Worm (Caenorhabditis elegans) whole organism, L1 larva: ENCODE results near the gene fbxa-152.

Experiments
- C04F5.9 ChIP-seq: sonication (generic microtip); optimal IDR thresholded peaks from 2 replicates; lab custom pipeline; 2016; ENCODE audit warnings: missing genetic modification characterization, missing compliant biosample characterization
- Y116A8C.19 ChIP-seq: sonication (generic microtip); optimal IDR thresholded peaks from 2 replicates; lab custom pipeline; 2016; ENCODE audit warnings: missing compliant biosample characterization, missing genetic modification characterization, borderline replicate concordance
- aly-2 ChIP-seq: fragments of 150-350 bp; optimal IDR thresholded peaks from 2 replicates; lab custom pipeline; 2014; ENCODE audit warnings: missing biosample characterization, missing genetic modification characterization
- ama-1 ChIP-seq: fragments of 150-350 bp; optimal IDR thresholded peaks from 2 replicates; lab custom pipeline; 2014
- ceh-63 ChIP-seq: fragments of 200-800 bp; sonication (Bioruptor generic); optimal IDR thresholded peaks from 2 replicates; lab custom pipeline; 2018; ENCODE audit warnings: mild to moderate bottlenecking, missing genetic modification characterization, missing compliant biosample characterization
- ceh-82 ChIP-seq, 3 experiments: fragments of 150-350 bp in 1 of 3; sonication (generic microtip) in 2 of 3; optimal IDR thresholded peaks; 2 replicates each; lab custom pipeline; 2014 to 2017; ENCODE audit warnings: missing biosample characterization in 3 of 3, missing genetic modification characterization in 3 of 3
- ceh-88 ChIP-seq: fragments of 200-800 bp; sonication (Bioruptor generic); IDR thresholded peaks from 2 replicates; pipeline ENCODE4 v1.3.6; 2022; ENCODE audit warnings: missing genetic modification characterization, missing compliant biosample characterization
- ceh-90 ChIP-seq: sonication (generic microtip); optimal IDR thresholded peaks from 2 replicates; lab custom pipeline; 2016; ENCODE audit warnings: missing genetic modification characterization, missing compliant biosample characterization
- ces-1 ChIP-seq: fragments of 150-350 bp; optimal IDR thresholded peaks from 2 replicates; lab custom pipeline; 2014; ENCODE audit warnings: missing biosample characterization, missing genetic modification reagents, missing genetic modification characterization
- elt-2 ChIP-seq: sonication (generic microtip); optimal IDR thresholded peaks from 2 replicates; lab custom pipeline; 2016; ENCODE audit warnings: missing genetic modification characterization, mild to moderate bottlenecking, inconsistent platforms, missing compliant biosample characterization, missing genetic modification reagents
- elt-3 ChIP-seq, 6 experiments: fragments of 150-350 bp in 1 of 6; sonication (generic microtip); optimal IDR thresholded peaks; 2 replicates each; lab custom pipeline; 2017 to 2018; ENCODE audit warnings: missing biosample characterization in 6 of 6, missing genetic modification characterization in 6 of 6, inconsistent platforms in 1 of 6
- ets-5 ChIP-seq: fragments of 200-800 bp; sonication (Bioruptor generic); IDR thresholded peaks from 2 replicates; pipeline ENCODE4 v1.3.6; 2022; ENCODE audit warnings: missing genetic modification characterization, missing compliant biosample characterization
- fkh-4 ChIP-seq: sonication (generic microtip); optimal IDR thresholded peaks from 2 replicates; lab custom pipeline; 2016; ENCODE audit warnings: missing compliant biosample characterization, missing genetic modification characterization, borderline replicate concordance
- fkh-8 ChIP-seq: sonication (generic microtip); optimal IDR thresholded peaks from 2 replicates; lab custom pipeline; 2016; ENCODE audit warnings: mild to moderate bottlenecking, missing genetic modification characterization, missing compliant biosample characterization
- grh-1 ChIP-seq: fragments of 200-800 bp; sonication (Bioruptor generic); IDR thresholded peaks from 2 replicates; pipeline ENCODE4 v1.3.6; 2022; ENCODE audit warnings: missing genetic modification reagents, missing genetic modification characterization, missing compliant biosample characterization
- hlh-17 ChIP-seq: fragments of 200-800 bp; sonication (Bioruptor generic); optimal IDR thresholded peaks from 2 replicates; lab custom pipeline; 2018; ENCODE audit warnings: missing genetic modification characterization, mild to moderate bottlenecking, missing compliant biosample characterization, moderate library complexity, borderline replicate concordance
- hlh-4 ChIP-seq: sonication (generic microtip); optimal IDR thresholded peaks from 2 replicates; lab custom pipeline; 2016; ENCODE audit warnings: mild to moderate bottlenecking, missing genetic modification characterization, missing compliant biosample characterization
- isw-1 ChIP-seq: fragments of 200-800 bp; sonication (Bioruptor generic); IDR thresholded peaks from 2 replicates; pipeline ENCODE4 v1.3.6; 2022; ENCODE audit warnings: missing genetic modification characterization, missing compliant biosample characterization
- jun-1 ChIP-seq: fragments of 150-350 bp; optimal IDR thresholded peaks from 2 replicates; lab custom pipeline; 2014; ENCODE audit warnings: missing biosample characterization, missing genetic modification reagents, missing genetic modification characterization
- lin-14 ChIP-seq: fragments of 200-800 bp; sonication (Bioruptor generic); optimal IDR thresholded peaks from 2 replicates; lab custom pipeline; 2018; ENCODE audit warnings: mild to moderate bottlenecking, missing genetic modification characterization, moderate library complexity, missing compliant biosample characterization
- mdl-1 ChIP-seq, 2 experiments: fragments of 150-350 bp; optimal IDR thresholded peaks; 2 replicates each; lab custom pipeline; 2014 to 2017; ENCODE audit warnings: missing biosample characterization in 2 of 2, missing genetic modification characterization in 2 of 2, inconsistent platforms in 1 of 2
- mep-1 ChIP-seq: fragments of 150-350 bp; optimal IDR thresholded peaks from 2 replicates; lab custom pipeline; 2014; ENCODE audit warnings: missing biosample characterization, missing genetic modification characterization
- nhr-11 ChIP-seq: fragments of 150-350 bp; optimal IDR thresholded peaks from 2 replicates; lab custom pipeline; 2014; ENCODE audit warnings: missing biosample characterization, missing genetic modification characterization
- nhr-12 ChIP-seq: sonication (generic microtip); optimal IDR thresholded peaks from 2 replicates; lab custom pipeline; 2017; ENCODE audit warnings: missing biosample characterization, missing genetic modification characterization
- nhr-19 ChIP-seq: fragments of 200-800 bp; sonication (Bioruptor generic); conservative IDR thresholded peaks from 2 replicates; pipeline ENCODE4 v1.3.6; 2022; ENCODE audit warnings: missing genetic modification characterization, missing compliant biosample characterization
- nhr-28 ChIP-seq: fragments of 150-350 bp; optimal IDR thresholded peaks from 2 replicates; lab custom pipeline; 2014; ENCODE audit warnings: missing biosample characterization, missing genetic modification characterization
- nhr-47 ChIP-seq: sonication (generic microtip); optimal IDR thresholded peaks from 2 replicates; lab custom pipeline; 2016; ENCODE audit warnings: mild to moderate bottlenecking, missing genetic modification characterization, moderate library complexity, missing compliant biosample characterization
- nhr-77 ChIP-seq: fragments of 150-350 bp; optimal IDR thresholded peaks from 2 replicates; lab custom pipeline; 2014; ENCODE audit warnings: missing biosample characterization, missing genetic modification characterization
- nhr-84 ChIP-seq: sonication (generic microtip); optimal IDR thresholded peaks from 2 replicates; lab custom pipeline; 2017; ENCODE audit warnings: missing biosample characterization, missing genetic modification characterization
- nhr-85 ChIP-seq: sonication (generic microtip); peaks from one replicate; lab custom pipeline; 2016; ENCODE audit warnings: missing genetic modification characterization, inconsistent platforms, missing compliant biosample characterization
- nhr-90 ChIP-seq: sonication (generic microtip); optimal IDR thresholded peaks from 2 replicates; lab custom pipeline; 2016; ENCODE audit warnings: mild to moderate bottlenecking, missing genetic modification characterization, missing compliant biosample characterization; ENCODE audit not compliant: poor library complexity
- pax-3 ChIP-seq: fragments of 200-800 bp; sonication (Bioruptor generic); optimal IDR thresholded peaks from 2 replicates; lab custom pipeline; 2018; ENCODE audit warnings: mild to moderate bottlenecking, missing genetic modification characterization, moderate library complexity, missing compliant biosample characterization
- pqm-1 ChIP-seq: sonication (generic microtip); optimal IDR thresholded peaks from 3 replicates; lab custom pipeline; 2017; ENCODE audit warnings: missing biosample characterization, missing genetic modification characterization
- rnt-1 ChIP-seq: sonication (generic microtip); optimal IDR thresholded peaks from 2 replicates; lab custom pipeline; 2016; ENCODE audit warnings: mild to moderate bottlenecking, missing genetic modification characterization, moderate library complexity, missing compliant biosample characterization
- skn-1 ChIP-seq: fragments of 150-350 bp; optimal IDR thresholded peaks from 2 replicates; lab custom pipeline; 2014; ENCODE audit warnings: missing biosample characterization, missing genetic modification characterization
- snpc-4 ChIP-seq: fragments of 150-350 bp; optimal IDR thresholded peaks from 2 replicates; lab custom pipeline; 2014; ENCODE audit warnings: missing biosample characterization, missing genetic modification characterization
- sox-4 ChIP-seq: sonication (generic microtip); optimal IDR thresholded peaks from 2 replicates; lab custom pipeline; 2016; ENCODE audit warnings: missing genetic modification characterization, missing compliant biosample characterization
- sptf-1 ChIP-seq: fragments of 150-350 bp; optimal IDR thresholded peaks from 2 replicates; lab custom pipeline; 2014; ENCODE audit warnings: missing biosample characterization, missing genetic modification characterization
- swsn-7 ChIP-seq: sonication (generic microtip); optimal IDR thresholded peaks from 2 replicates; lab custom pipeline; 2016; ENCODE audit warnings: missing genetic modification characterization, missing compliant biosample characterization
- tlp-1 ChIP-seq: fragments of 150-350 bp; optimal IDR thresholded peaks from 2 replicates; lab custom pipeline; 2014; ENCODE audit warnings: missing biosample characterization, missing genetic modification characterization
- unc-130 ChIP-seq: fragments of 150-350 bp; optimal IDR thresholded peaks from 2 replicates; lab custom pipeline; 2017; ENCODE audit warnings: missing biosample characterization, missing genetic modification characterization, inconsistent platforms
- unc-30 ChIP-seq: sonication (generic microtip); optimal IDR thresholded peaks from 2 replicates; lab custom pipeline; 2017; ENCODE audit warnings: missing biosample characterization, missing genetic modification characterization
- unc-62 ChIP-seq: fragments of 150-350 bp; optimal IDR thresholded peaks from 2 replicates; lab custom pipeline; 2014; ENCODE audit warnings: missing biosample characterization, missing genetic modification reagents, missing genetic modification characterization
- unc-86 ChIP-seq: sonication (generic microtip); optimal IDR thresholded peaks from 2 replicates; lab custom pipeline; 2016; ENCODE audit warnings: missing genetic modification characterization, missing compliant biosample characterization
- ztf-11 ChIP-seq, 2 experiments: sonication (generic microtip); optimal IDR thresholded peaks; 2 replicates each; lab custom pipeline; 2016 to 2017; ENCODE audit warnings: missing genetic modification characterization in 2 of 2, missing biosample characterization in 1 of 2, missing compliant biosample characterization in 1 of 2
- ztf-4 ChIP-seq: fragments of 150-350 bp; optimal IDR thresholded peaks from 2 replicates; lab custom pipeline; 2014; ENCODE audit warnings: missing biosample characterization, missing genetic modification characterization

fbxa-152 gene

ce11 chrV:15575305-15575704 is 26.8 kb downstream of the fbxa-152 start, which contains the start of gene mdt-28:
Gene mdt-28, minus strand, starts transcription at chrV:15575405.
- no peak for TF ChIP-seq unc-86 (tag; lab: Kevin White, UChicago)
- no peak for TF ChIP-seq Y116A8C.19
- no peak for TF ChIP-seq skn-1
- TF ChIP-seq hlh-17 (GFP tag; lab: Kevin White, UChicago): no peak
- TF ChIP-seq hlh-4 (tag; lab: Kevin White, UChicago): no peak
- TF ChIP-seq ets-5 (GFP tag; lab: Robert Waterston, UW): no peak
- TF ChIP-seq ztf-4 (tag; lab: Kevin White, UChicago): no peak
- TF ChIP-seq nhr-19 (GFP tag; lab: Robert Waterston, UW): no peak
- TF ChIP-seq jun-1 (tag; lab: Kevin White, UChicago): no peak
- TF ChIP-seq nhr-47 (tag; lab: Kevin White, UChicago): no peak
- TF ChIP-seq nhr-11: no peak
- TF ChIP-seq sptf-1: no peak
- no peak for TF ChIP-seq grh-1 (GFP tag; lab: Robert Waterston, UW)
- TF ChIP-seq nhr-77: no peak
- no peak for TF ChIP-seq swsn-7 (tag; lab: Kevin White, UChicago)
- TF ChIP-seq nhr-84 (tag; lab: Kevin White, UChicago): no peak
- no peak for TF ChIP-seq unc-130 (tag; lab: Kevin White, UChicago)
- TF ChIP-seq lin-14: no peak

ce11 chrV:15572613-15573012 is 29.5 kb downstream of the fbxa-152 start, which contains the start of gene fbxa-94:
Gene fbxa-94, plus strand, starts transcription at chrV:15572913.
- no peak for TF ChIP-seq ceh-63 (GFP tag; lab: Kevin White, UChicago)
- TF ChIP-seq tlp-1: no peak
- TF ChIP-seq nhr-90: no peak
- TF ChIP-seq ceh-88: no peak
- TF ChIP-seq unc-30 (tag; lab: Kevin White, UChicago): no peak
- no peak for TF ChIP-seq C04F5.9 (tag; lab: Kevin White, UChicago)
- TF ChIP-seq grh-1 (GFP tag; lab: Robert Waterston, UW): no peak
- no peak for TF ChIP-seq ceh-82 (tag; optimal IDR thresholded peaks at IDR 0.05; lab: Kevin White, UChicago)
- no peak for TF ChIP-seq ces-1 (GFP tag; lab: Kevin White, UChicago)
- TF ChIP-seq fkh-4 (tag; lab: Kevin White, UChicago): no peak
- no peak for TF ChIP-seq snpc-4
- no peak for TF ChIP-seq skn-1
- TF ChIP-seq unc-62 (GFP tag; lab: Kevin White, UChicago): no peak
- TF ChIP-seq nhr-28: no peak

ce11 chrV:15571006-15571526 is 31.1 kb downstream of the fbxa-152 start, which contains the start of gene fbxa-95:
Gene fbxa-95, plus strand, starts transcription at chrV:15571476.
- TF ChIP-seq grh-1 (GFP tag; lab: Robert Waterston, UW): no peak
- no peak for TF ChIP-seq ceh-88
- TF ChIP-seq swsn-7 (tag; lab: Kevin White, UChicago): no peak
- TF ChIP-seq mep-1: no peak
- no peak for TF ChIP-seq fkh-4 (tag; lab: Kevin White, UChicago)
- no peak for TF ChIP-seq nhr-12 (tag; lab: Kevin White, UChicago)
- no peak for TF ChIP-seq nhr-19 (GFP tag; lab: Robert Waterston, UW)
- TF ChIP-seq Y116A8C.19: no peak
- TF ChIP-seq pqm-1 (tag; lab: Kevin White, UChicago): no peak
- TF ChIP-seq tlp-1: no peak
- no peak for TF ChIP-seq nhr-85 (tag; lab: Kevin White, UChicago)
- TF ChIP-seq ama-1 (lab: Kevin White, UChicago): no peak
- no peak for TF ChIP-seq ceh-90 (tag; lab: Kevin White, UChicago)

ce11 chrV:15569702-15570430 is 32.3 kb downstream of the fbxa-152 start, which contains the start of gene lsm-5:
Gene lsm-5, plus strand, starts transcription at chrV:15570380.
- TF ChIP-seq mep-1: peak; percentile 50
- no peak for TF ChIP-seq ztf-11 (tag; optimal IDR thresholded peaks at IDR 0.05; lab: Kevin White, UChicago)
- no peak for TF ChIP-seq ceh-90 (tag; lab: Kevin White, UChicago)
- TF ChIP-seq pax-3 (tag; lab: Kevin White, UChicago): no peak
- peak; percentile 2 for TF ChIP-seq elt-2 (tag; lab: Kevin White, UChicago)
- TF ChIP-seq snpc-4: peak; percentile 56
- peak; percentile 50 for TF ChIP-seq unc-130 (tag; lab: Kevin White, UChicago)
- TF ChIP-seq elt-3 (tag; optimal IDR thresholded peaks at IDR 0.05; lab: Kevin White, UChicago): peak in 1 of 6 experiments; percentile 58
- TF ChIP-seq Y116A8C.19: no peak
- peak; percentile 93 for TF ChIP-seq aly-2 (tag; lab: Kevin White, UChicago)
- TF ChIP-seq mdl-1 (tag; optimal IDR thresholded peaks at IDR 0.05; lab: Kevin White, UChicago): peak in 1 of 2 experiments; percentile 26
- TF ChIP-seq fkh-8: peak; percentile 4
- peak in 2 of 3 experiments; percentile 48 to 56 for TF ChIP-seq ceh-82 (tag; optimal IDR thresholded peaks at IDR 0.05; lab: Kevin White, UChicago)
- TF ChIP-seq isw-1 (GFP tag; lab: Robert Waterston, UW): peak; percentile 39
- TF ChIP-seq sox-4: no peak
- TF ChIP-seq swsn-7 (tag; lab: Kevin White, UChicago): peak; percentile 32
- peak; percentile 51 for TF ChIP-seq rnt-1
